Worm (Caenorhabditis elegans) whole organism, late embryonic: ENCODE measurements around the gene R12C12.7.
A peak's percentile ranks its signal among the peaks of the same experiment; 100 is the strongest.

Experiments
- C08G9.2 ChIP-seq: sonication (generic microtip); optimal IDR thresholded peaks from 2 replicates; lab custom pipeline; 2016; ENCODE audit warnings: mild to moderate bottlenecking, missing genetic modification characterization, moderate library complexity, missing compliant biosample characterization
- C38D4.7 ChIP-seq: fragments of 200-800 bp; sonication (Bioruptor generic); optimal IDR thresholded peaks from 2 replicates; lab custom pipeline; 2018; ENCODE audit warnings: mild to moderate bottlenecking, missing genetic modification characterization, moderate library complexity, missing compliant biosample characterization
- F13H6.1 ChIP-seq: sonication (generic microtip); optimal IDR thresholded peaks from 2 replicates; lab custom pipeline; 2016; ENCODE audit warnings: missing genetic modification characterization, missing compliant biosample characterization
- K09A11.1 ChIP-seq: sonication (generic microtip); optimal IDR thresholded peaks from 2 replicates; lab custom pipeline; 2017; ENCODE audit warnings: antibody characterized with exemption, mild to moderate bottlenecking, missing genetic modification characterization, missing compliant biosample characterization; ENCODE audit not compliant: insufficient read depth
- ama-1 ChIP-seq: fragments of 150-350 bp; optimal IDR thresholded peaks from 2 replicates; lab custom pipeline; 2014
- ceh-14 ChIP-seq: sonication (generic microtip); optimal IDR thresholded peaks from 2 replicates; lab custom pipeline; 2016; ENCODE audit warnings: missing genotype, missing genetic modification characterization, missing compliant biosample characterization
- ceh-2 ChIP-seq: sonication (generic microtip); optimal IDR thresholded peaks from 2 replicates; lab custom pipeline; 2016; ENCODE audit warnings: missing genotype, missing genetic modification characterization, missing compliant biosample characterization
- ceh-24 ChIP-seq: sonication (generic microtip); optimal IDR thresholded peaks from 2 replicates; lab custom pipeline; 2016; ENCODE audit warnings: mild to moderate bottlenecking, missing genetic modification characterization, missing compliant biosample characterization
- ceh-31 ChIP-seq: sonication (generic microtip); optimal IDR thresholded peaks from 2 replicates; lab custom pipeline; 2016; ENCODE audit warnings: missing genetic modification characterization, missing compliant biosample characterization
- ceh-34 ChIP-seq: sonication (generic microtip); optimal IDR thresholded peaks from 2 replicates; lab custom pipeline; 2016; ENCODE audit warnings: mild to moderate bottlenecking, missing genetic modification characterization, missing compliant biosample characterization
- ceh-45 ChIP-seq: fragments of 200-800 bp; sonication (Bioruptor generic); IDR thresholded peaks from 2 replicates; pipeline ENCODE4 v1.3.6; 2022; ENCODE audit warnings: missing genetic modification reagents, missing genetic modification characterization, missing compliant biosample characterization
- ceh-6 ChIP-seq: fragments of 200-800 bp; sonication (Bioruptor generic); optimal IDR thresholded peaks from 2 replicates; lab custom pipeline; 2018; ENCODE audit warnings: mild to moderate bottlenecking, missing genetic modification characterization, missing compliant biosample characterization
- dmd-4 ChIP-seq: sonication (generic microtip); optimal IDR thresholded peaks from 2 replicates; lab custom pipeline; 2016; ENCODE audit warnings: borderline replicate concordance, missing genetic modification characterization, missing compliant biosample characterization
- elt-2 ChIP-seq: sonication (generic microtip); optimal IDR thresholded peaks from 2 replicates; lab custom pipeline; 2016; ENCODE audit warnings: missing genetic modification reagents, missing genetic modification characterization, missing compliant biosample characterization
- elt-4 ChIP-seq: sonication (generic microtip); optimal IDR thresholded peaks from 2 replicates; lab custom pipeline; 2016; ENCODE audit warnings: missing genetic modification characterization, missing compliant biosample characterization
- ets-4 ChIP-seq: sonication (generic microtip); optimal IDR thresholded peaks from 2 replicates; lab custom pipeline; 2016; ENCODE audit warnings: missing genetic modification characterization, missing compliant biosample characterization
- fax-1 ChIP-seq: sonication (generic microtip); optimal IDR thresholded peaks from 2 replicates; lab custom pipeline; 2016; ENCODE audit warnings: missing genotype, missing genetic modification characterization, missing compliant biosample characterization
- fkh-6 ChIP-seq: sonication (generic microtip); optimal IDR thresholded peaks from 2 replicates; lab custom pipeline; 2016; ENCODE audit warnings: missing genetic modification characterization, missing compliant biosample characterization
- gmeb-2 ChIP-seq: sonication (generic microtip); optimal IDR thresholded peaks from 2 replicates; lab custom pipeline; 2016; ENCODE audit warnings: missing genetic modification characterization, inconsistent platforms, missing compliant biosample characterization
- hlh-13 ChIP-seq: fragments of 200-800 bp; sonication (Bioruptor generic); optimal IDR thresholded peaks from 2 replicates; lab custom pipeline; 2018; ENCODE audit warnings: mild to moderate bottlenecking, missing genetic modification characterization, missing compliant biosample characterization
- hlh-8 ChIP-seq: sonication (generic microtip); optimal IDR thresholded peaks from 2 replicates; lab custom pipeline; 2016; ENCODE audit warnings: missing genotype, missing genetic modification characterization, missing compliant biosample characterization
- madf-2 ChIP-seq: sonication (generic microtip); optimal IDR thresholded peaks from 2 replicates; lab custom pipeline; 2017; ENCODE audit warnings: missing genetic modification characterization, missing compliant biosample characterization
- nfya-1 ChIP-seq: sonication (generic microtip); optimal IDR thresholded peaks from 2 replicates; lab custom pipeline; 2017; ENCODE audit warnings: missing genetic modification characterization, mild to moderate bottlenecking, missing compliant biosample characterization, antibody characterized with exemption, moderate library complexity
- nhr-11 ChIP-seq: fragments of 150-350 bp; optimal IDR thresholded peaks from 2 replicates; lab custom pipeline; 2014; ENCODE audit warnings: missing biosample characterization, missing genetic modification characterization
- nhr-232 ChIP-seq: sonication (generic microtip); optimal IDR thresholded peaks from 2 replicates; lab custom pipeline; 2016; ENCODE audit warnings: missing genetic modification characterization, missing compliant biosample characterization
- pag-3 ChIP-seq: sonication (generic microtip); optimal IDR thresholded peaks from 2 replicates; lab custom pipeline; 2016; ENCODE audit warnings: missing compliant biosample characterization, missing genetic modification characterization, borderline replicate concordance
- pros-1 ChIP-seq: fragments of 150-350 bp; optimal IDR thresholded peaks from 2 replicates; lab custom pipeline; 2014; ENCODE audit warnings: missing biosample characterization, missing genetic modification reagents, missing genetic modification characterization
- ref-2 ChIP-seq: sonication (generic microtip); optimal IDR thresholded peaks from 2 replicates; lab custom pipeline; 2016; ENCODE audit warnings: missing genetic modification characterization, missing compliant biosample characterization
- rnt-1 ChIP-seq: sonication (generic microtip); optimal IDR thresholded peaks from 2 replicates; lab custom pipeline; 2016; ENCODE audit warnings: missing genetic modification characterization, missing compliant biosample characterization
- sox-4 ChIP-seq: sonication (generic microtip); optimal IDR thresholded peaks from 2 replicates; lab custom pipeline; 2017; ENCODE audit warnings: mild to moderate bottlenecking, missing genetic modification characterization, inconsistent platforms, missing compliant biosample characterization
- tbx-2 ChIP-seq: sonication (generic microtip); optimal IDR thresholded peaks from 2 replicates; lab custom pipeline; 2016; ENCODE audit warnings: missing genetic modification characterization, missing compliant biosample characterization
- tbx-7 ChIP-seq: sonication (generic microtip); optimal IDR thresholded peaks from 2 replicates; lab custom pipeline; 2016; ENCODE audit warnings: missing genotype, missing genetic modification characterization, missing compliant biosample characterization
- ttx-3 ChIP-seq: sonication (generic microtip); optimal IDR thresholded peaks from 2 replicates; lab custom pipeline; 2016; ENCODE audit warnings: missing genetic modification reagents, missing genetic modification characterization, missing compliant biosample characterization
- zip-5 ChIP-seq: sonication (generic microtip); optimal IDR thresholded peaks from 2 replicates; lab custom pipeline; 2016; ENCODE audit warnings: missing genetic modification characterization, missing compliant biosample characterization

R12C12.7 gene

ce11 chrII:6055927-6056326, at the start of gene R12C12.7:
TSS of gene R12C12.7 (minus strand) at chrII:6055985.
- TF ChIP-seq sox-4 (tag; lab: Kevin White, UChicago) (no peak), elt-2 (tag; lab: Kevin White, UChicago) (peak; percentile 37)

ce11 chrII:6103986-6104385, 48.2 kb upstream of the R12C12.7 start:
- TF ChIP-seq sox-4 (tag; lab: Kevin White, UChicago) (no peak), nhr-11 (tag; lab: Kevin White, UChicago) (no peak), ttx-3 (no peak), C38D4.7 (no peak), ama-1 (lab: Kevin White, UChicago) (no peak), dmd-4 (tag; lab: Kevin White, UChicago) (no peak), madf-2 (no peak), nhr-232 (tag; lab: Kevin White, UChicago) (no peak), ceh-31 (no peak)

ce11 chrII:6101475-6101874, 45.7 kb upstream of the R12C12.7 start:
- TF ChIP-seq pag-3 (tag; lab: Kevin White, UChicago) (no peak), pros-1 (tag; lab: Kevin White, UChicago) (no peak), ceh-14 (tag; lab: Kevin White, UChicago) (no peak), madf-2 (no peak), hlh-13 (GFP tag; lab: Kevin White, UChicago) (no peak), nhr-11 (tag; lab: Kevin White, UChicago) (no peak), zip-5 (tag; lab: Kevin White, UChicago) (no peak), elt-4 (tag; lab: Kevin White, UChicago) (no peak), ceh-2 (tag; lab: Kevin White, UChicago) (no peak)
- TF ChIP-seq, all 69 proteins: peak for 0

- TF ChIP-seq ceh-6 (GFP tag; lab: Kevin White, UChicago) = no peak
- TF ChIP-seq, all 69 proteins: peak for 0
Observed at ce11 chrII:6099500-6099899, 43.7 kb upstream of the R12C12.7 start, which contains the start of gene rgs-3. TSS of gene rgs-3 (plus strand) at chrII:6099800.

ce11 chrII:6097441-6097840, 41.7 kb upstream of the R12C12.7 start, which contains the start of the genes tpp-2 and rbbp-5:
TSS of gene tpp-2 (minus strand) at chrII:6097597.
TSS of gene rbbp-5 (plus strand) at chrII:6097830.
- TF ChIP-seq tbx-7 (tag; lab: Kevin White, UChicago) = peak; percentile 65
- TF ChIP-seq ceh-45 (GFP tag; lab: Robert Waterston, UW) = no peak
- TF ChIP-seq tbx-2 (tag; lab: Kevin White, UChicago) = peak; percentile 84
- TF ChIP-seq ets-4 (tag; lab: Kevin White, UChicago) = peak; percentile 83
- TF ChIP-seq ceh-34 (tag; lab: Kevin White, UChicago) = peak; percentile 2
- peak; percentile 23 for TF ChIP-seq ref-2
- TF ChIP-seq ceh-2 (tag; lab: Kevin White, UChicago) = peak; percentile 87
- peak; percentile 30 for TF ChIP-seq ceh-14 (tag; lab: Kevin White, UChicago)
- TF ChIP-seq gmeb-2 (tag; lab: Kevin White, UChicago) = no peak
- peak; percentile 37 for TF ChIP-seq rnt-1 (tag; lab: Kevin White, UChicago)
- TF ChIP-seq F13H6.1 = peak; percentile 34
- peak; percentile 82 for TF ChIP-seq C08G9.2 (tag; lab: Kevin White, UChicago)
- peak; percentile 49 for TF ChIP-seq fax-1
- TF ChIP-seq ceh-24 = no peak
- peak; percentile 70 for TF ChIP-seq hlh-8 (tag; lab: Kevin White, UChicago)
- TF ChIP-seq nfya-1 (tag; lab: Kevin White, UChicago) = no peak
- TF ChIP-seq fkh-6 = peak; percentile 15
- TF ChIP-seq zip-5 (tag; lab: Kevin White, UChicago) = peak; percentile 76
- TF ChIP-seq ceh-31 = peak; percentile 88
- TF ChIP-seq elt-4 (tag; lab: Kevin White, UChicago) = no peak
- no peak for TF ChIP-seq K09A11.1 (tag; lab: Kevin White, UChicago)
